Worm (Caenorhabditis elegans) whole organism, L4 larva: Measurements from ENCODE around the gene pgap-2.

Source experiments
- ZK546.5 ChIP-seq, 2 experiments: sonication (generic microtip); optimal IDR thresholded peaks; 2 replicates each; lab custom pipeline; 2017; ENCODE audit warnings: missing biosample characterization in 2 of 2, missing genetic modification characterization in 2 of 2
- cey-2 ChIP-seq: sonication (generic microtip); optimal IDR thresholded peaks from 3 replicates; lab custom pipeline; 2017; ENCODE audit warnings: missing genetic modification characterization, mild to moderate bottlenecking, missing compliant biosample characterization, antibody characterized with exemption, borderline replicate concordance; ENCODE audit not compliant: insufficient read depth
- lin-15B ChIP-seq: fragments of 150-350 bp; sonication (generic microtip); optimal IDR thresholded peaks from 3 replicates; lab custom pipeline; 2014; ENCODE audit warnings: missing biosample characterization, missing genetic modification characterization
- lsy-2 ChIP-seq, 2 experiments: fragments of 150-350 bp in 1 of 2; sonication (generic microtip) in 1 of 2; optimal IDR thresholded peaks; 2 replicates each; lab custom pipeline; 2014 to 2017; ENCODE audit warnings: missing biosample characterization in 2 of 2, missing genetic modification characterization in 2 of 2
- nhr-11 ChIP-seq: fragments of 150-350 bp; optimal IDR thresholded peaks from 2 replicates; lab custom pipeline; 2014; ENCODE audit warnings: missing biosample characterization, missing genetic modification characterization
- nhr-28 ChIP-seq: fragments of 150-350 bp; optimal IDR thresholded peaks from 2 replicates; lab custom pipeline; 2014; ENCODE audit warnings: missing biosample characterization, missing genetic modification characterization
- pha-4 ChIP-seq, 2 experiments: fragments of 150-350 bp in 1 of 2; fragments of 200-800 bp in 1 of 2; sonication (Bioruptor generic) in 1 of 2; IDR thresholded peaks in 1 of 2; optimal IDR thresholded peaks in 1 of 2; 2 replicates each; pipeline versions ENCODE4 v1.3.6 to Lab custom; 2014 to 2022; ENCODE audit warnings: missing genetic modification characterization in 2 of 2, missing genetic modification reagents in 2 of 2, missing biosample characterization in 1 of 2, missing compliant biosample characterization in 1 of 2
- sdz-12 ChIP-seq: fragments of 200-800 bp; sonication (Bioruptor generic); optimal IDR thresholded peaks from 2 replicates; lab custom pipeline; 2018; ENCODE audit warnings: mild to moderate bottlenecking, missing genetic modification characterization, missing compliant biosample characterization
- set-16 ChIP-seq: fragments of 200-800 bp; sonication (Bioruptor generic); IDR thresholded peaks from 2 replicates; pipeline ENCODE4 v1.3.6; 2022; ENCODE audit warnings: missing genetic modification reagents, missing genetic modification characterization, missing compliant biosample characterization
- unc-62 ChIP-seq, 3 experiments: fragments of 150-350 bp in 1 of 3; sonication (generic microtip); optimal IDR thresholded peaks in 2 of 3; peaks in 1 of 3; 1 replicate in 1 of 3; 2 replicates in 2 of 3; lab custom pipeline; 2014 to 2017; ENCODE audit warnings: missing biosample characterization in 3 of 3, missing genetic modification characterization in 3 of 3, missing genetic modification reagents in 3 of 3, missing genotype in 1 of 3

DNA sequence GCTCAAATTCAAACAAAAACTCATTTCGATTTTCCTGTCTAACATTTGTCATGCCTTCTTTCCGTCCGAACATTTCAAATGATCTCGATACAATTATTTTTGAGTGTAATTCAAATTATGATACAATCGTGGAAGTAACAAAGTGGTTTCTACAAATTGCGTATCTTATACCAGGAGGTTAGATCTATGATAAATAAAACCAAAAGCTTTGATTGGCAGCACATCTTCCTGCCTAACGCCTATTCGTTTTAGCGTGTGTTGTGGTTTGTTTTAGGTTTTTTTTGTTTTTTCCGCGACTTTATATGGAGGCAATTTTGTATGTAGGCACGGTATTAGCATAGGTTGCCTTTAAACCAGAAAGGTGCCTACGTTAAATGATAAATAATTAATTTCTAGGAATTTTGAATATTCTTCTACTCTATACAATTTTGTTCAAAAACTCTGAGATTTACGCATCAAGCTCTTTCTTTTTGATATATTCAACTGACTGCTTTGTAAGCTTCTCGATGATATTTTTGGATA is 25.3 kb upstream of the pgap-2 start, which contains the start of gene srg-11:
- TF ChIP-seq ZK546.5 (tag; optimal IDR thresholded peaks at IDR 0.05; lab: Kevin White, UChicago) (no peak), unc-62 (GFP tag; optimal IDR thresholded peaks at IDR 0.05 in 1 of 2; lab: Kevin White, UChicago) (no peak), unc-62 (tag; optimal IDR thresholded peaks at IDR 0.05; lab: Kevin White, UChicago) (no peak), lsy-2 (tag; optimal IDR thresholded peaks at IDR 0.05; lab: Kevin White, UChicago) (no peak), lin-15B (tag; lab: Kevin White, UChicago) (no peak), sdz-12 (GFP tag; lab: Kevin White, UChicago) (no peak), cey-2 (tag; lab: Kevin White, UChicago) (no peak), nhr-11 (no peak), nhr-28 (tag; lab: Kevin White, UChicago) (no peak), set-16 (no peak), pha-4 (GFP tag; IDR thresholded peaks at IDR 0.05; lab: Robert Waterston, UW) (no peak), pha-4 (tag; optimal IDR thresholded peaks at IDR 0.05; lab: Kevin White, UChicago) (no peak)
